Worm (Caenorhabditis elegans) whole organism, L4 larva: Measurements from ENCODE around the gene ZK470.14.

ENCODE experiments used
- F26F4.8 ChIP-seq: fragments of 200-800 bp; sonication (Bioruptor generic); conservative IDR thresholded peaks from 2 replicates; pipeline ENCODE4 v1.3.6; 2022; ENCODE audit warnings: missing genetic modification characterization, missing compliant biosample characterization
- T26A8.4 ChIP-seq: fragments of 200-800 bp; sonication (Bioruptor generic); IDR thresholded peaks from 2 replicates; pipeline ENCODE4 v1.3.6; 2022; ENCODE audit warnings: missing genetic modification characterization, missing compliant biosample characterization
- Y48G9A.11 ChIP-seq: fragments of 200-800 bp; sonication (Bioruptor generic); IDR thresholded peaks from 2 replicates; pipeline ENCODE4 v1.3.6; 2022; ENCODE audit warnings: missing genetic modification reagents, missing genetic modification characterization, missing compliant biosample characterization
- Y5F2A.4 ChIP-seq: fragments of 200-800 bp; sonication (Bioruptor generic); optimal IDR thresholded peaks from 2 replicates; lab custom pipeline; 2018; ENCODE audit warnings: mild to moderate bottlenecking, missing genetic modification characterization, missing compliant biosample characterization
- Y75B8A.6 ChIP-seq: fragments of 200-800 bp; sonication (Bioruptor generic); IDR thresholded peaks from 2 replicates; pipeline ENCODE4 v1.3.6; 2022; ENCODE audit warnings: missing genetic modification reagents, missing genetic modification characterization, missing compliant biosample characterization
- ZK337.2 ChIP-seq: fragments of 200-800 bp; sonication (Bioruptor generic); IDR thresholded peaks from 2 replicates; pipeline ENCODE4 v1.3.6; 2022; ENCODE audit warnings: missing genetic modification reagents, missing genetic modification characterization, missing compliant biosample characterization
- aha-1 ChIP-seq: fragments of 150-350 bp; peaks from one replicate; lab custom pipeline; 2014; ENCODE audit warnings: missing biosample characterization, missing genetic modification characterization
- ceh-20 ChIP-seq: fragments of 200-800 bp; sonication (Bioruptor generic); IDR thresholded peaks from 2 replicates; pipeline ENCODE4 v1.3.6; 2022; ENCODE audit warnings: missing genetic modification reagents, missing genetic modification characterization, missing compliant biosample characterization
- ceh-82 ChIP-seq: sonication (generic microtip); optimal IDR thresholded peaks from 2 replicates; lab custom pipeline; 2017; ENCODE audit warnings: missing biosample characterization, missing genetic modification characterization
- cey-2 ChIP-seq: sonication (generic microtip); optimal IDR thresholded peaks from 3 replicates; lab custom pipeline; 2017; ENCODE audit warnings: missing genetic modification characterization, mild to moderate bottlenecking, missing compliant biosample characterization, antibody characterized with exemption, borderline replicate concordance; ENCODE audit not compliant: insufficient read depth
- ctbp-1 ChIP-seq: fragments of 200-800 bp; sonication (Bioruptor generic); IDR thresholded peaks from 2 replicates; pipeline ENCODE4 v1.3.6; 2022; ENCODE audit warnings: missing genetic modification reagents, missing genetic modification characterization, missing compliant biosample characterization
- daf-16 ChIP-seq, 3 experiments: sonication (generic microtip); optimal IDR thresholded peaks; 2 replicates each; lab custom pipeline; 2016 to 2017; ENCODE audit warnings: missing genetic modification characterization in 3 of 3, missing genetic modification reagents in 3 of 3, mild to moderate bottlenecking in 2 of 3, missing compliant biosample characterization in 2 of 3, missing biosample characterization in 1 of 3, moderate library complexity in 1 of 3
- daf-8 ChIP-seq: fragments of 200-800 bp; sonication (Bioruptor generic); IDR thresholded peaks from 2 replicates; pipeline ENCODE4 v1.3.6; 2022; ENCODE audit warnings: missing genetic modification characterization, missing compliant biosample characterization
- dmd-6 ChIP-seq: fragments of 200-800 bp; sonication (Bioruptor generic); IDR thresholded peaks from 2 replicates; pipeline ENCODE4 v1.3.6; 2022; ENCODE audit warnings: missing genetic modification reagents, missing genetic modification characterization, missing compliant biosample characterization
- dmd-9 ChIP-seq: fragments of 200-800 bp; sonication (Bioruptor generic); IDR thresholded peaks from 2 replicates; pipeline ENCODE4 v1.3.6; 2022; ENCODE audit warnings: missing genetic modification reagents, missing genetic modification characterization, missing compliant biosample characterization
- duxl-1 ChIP-seq: sonication (generic microtip); optimal IDR thresholded peaks from 2 replicates; lab custom pipeline; 2016; ENCODE audit warnings: mild to moderate bottlenecking, missing genetic modification characterization, moderate library complexity, missing compliant biosample characterization; ENCODE audit not compliant: poor library complexity
- dve-1 ChIP-seq: sonication (generic microtip); optimal IDR thresholded peaks from 2 replicates; lab custom pipeline; 2017; ENCODE audit warnings: antibody characterized with exemption, mild to moderate bottlenecking, missing genetic modification characterization, missing compliant biosample characterization; ENCODE audit not compliant: insufficient read depth
- gei-8 ChIP-seq: fragments of 200-800 bp; sonication (Bioruptor generic); optimal IDR thresholded peaks from 2 replicates; lab custom pipeline; 2018; ENCODE audit warnings: mild to moderate bottlenecking, missing genetic modification characterization, missing compliant biosample characterization
- hif-1 ChIP-seq, 2 experiments: sonication (generic microtip); optimal IDR thresholded peaks; 2 replicates each; lab custom pipeline; 2016 to 2017; ENCODE audit warnings: missing compliant biosample characterization in 2 of 2, missing genetic modification characterization in 2 of 2, missing genetic modification reagents in 2 of 2, missing genotype in 2 of 2, mild to moderate bottlenecking in 1 of 2
- hlh-11 ChIP-seq: fragments of 200-800 bp; sonication (Bioruptor generic); optimal IDR thresholded peaks from 2 replicates; lab custom pipeline; 2018; ENCODE audit warnings: mild to moderate bottlenecking, missing genetic modification characterization, missing compliant biosample characterization
- hlh-30 ChIP-seq: sonication (generic microtip); optimal IDR thresholded peaks from 2 replicates; lab custom pipeline; 2017; ENCODE audit warnings: antibody characterized with exemption, mild to moderate bottlenecking, missing genetic modification characterization, missing compliant biosample characterization; ENCODE audit not compliant: insufficient read depth
- lin-13 ChIP-seq: fragments of 150-350 bp; optimal IDR thresholded peaks from 2 replicates; lab custom pipeline; 2014; ENCODE audit warnings: missing biosample characterization, missing genetic modification reagents, missing genetic modification characterization
- lin-38 ChIP-seq: fragments of 200-800 bp; sonication (Bioruptor generic); IDR thresholded peaks from 2 replicates; pipeline ENCODE4 v1.3.6; 2022; ENCODE audit warnings: missing genetic modification reagents, missing genetic modification characterization, missing compliant biosample characterization
- lin-39 ChIP-seq: fragments of 150-350 bp; optimal IDR thresholded peaks from 2 replicates; lab custom pipeline; 2014; ENCODE audit warnings: missing biosample characterization, missing genetic modification reagents, missing genetic modification characterization
- lsy-2 ChIP-seq, 2 experiments: fragments of 150-350 bp in 1 of 2; sonication (generic microtip) in 1 of 2; optimal IDR thresholded peaks; 2 replicates each; lab custom pipeline; 2014 to 2017; ENCODE audit warnings: missing biosample characterization in 2 of 2, missing genetic modification characterization in 2 of 2
- madf-5 ChIP-seq, 2 experiments: fragments of 200-800 bp; sonication (Bioruptor generic); IDR thresholded peaks; 2 replicates each; pipeline ENCODE4 v1.3.6; 2022; ENCODE audit warnings: missing compliant biosample characterization in 2 of 2, missing genetic modification characterization in 2 of 2
- mdl-1 ChIP-seq, 2 experiments: fragments of 150-350 bp in 1 of 2; sonication (generic microtip) in 1 of 2; optimal IDR thresholded peaks; 2 replicates each; lab custom pipeline; 2014 to 2017; ENCODE audit warnings: missing biosample characterization in 2 of 2, missing genetic modification characterization in 2 of 2
- mes-2 ChIP-seq: sonication (generic microtip); optimal IDR thresholded peaks from 2 replicates; lab custom pipeline; 2016; ENCODE audit warnings: missing genotype, mild to moderate bottlenecking, missing genetic modification characterization, missing compliant biosample characterization; ENCODE audit not compliant: poor library complexity, severe bottlenecking
- mxl-2 ChIP-seq: fragments of 200-800 bp; sonication (Bioruptor generic); conservative IDR thresholded peaks from 2 replicates; pipeline ENCODE4 v1.3.6; 2022; ENCODE audit warnings: missing genetic modification reagents, missing genetic modification characterization, missing compliant biosample characterization
- nhr-10 ChIP-seq: fragments of 150-350 bp; optimal IDR thresholded peaks from 2 replicates; lab custom pipeline; 2014; ENCODE audit warnings: missing biosample characterization, missing genetic modification characterization
- nhr-237 ChIP-seq: sonication (generic microtip); optimal IDR thresholded peaks from 2 replicates; lab custom pipeline; 2017; ENCODE audit warnings: missing biosample characterization, missing genetic modification characterization
- nhr-42 ChIP-seq: fragments of 200-800 bp; sonication (Bioruptor generic); IDR thresholded peaks from 2 replicates; pipeline ENCODE4 v1.3.6; 2022; ENCODE audit warnings: missing genetic modification characterization, missing compliant biosample characterization
- nhr-48 ChIP-seq: sonication (generic microtip); optimal IDR thresholded peaks from 2 replicates; lab custom pipeline; 2016; ENCODE audit warnings: mild to moderate bottlenecking, missing genetic modification characterization, missing compliant biosample characterization
- nhr-6 ChIP-seq: fragments of 150-350 bp; optimal IDR thresholded peaks from 2 replicates; lab custom pipeline; 2014; ENCODE audit warnings: missing biosample characterization, missing genetic modification characterization
- nhr-77 ChIP-seq: fragments of 150-350 bp; optimal IDR thresholded peaks from 2 replicates; lab custom pipeline; 2014; ENCODE audit warnings: missing biosample characterization, missing genetic modification characterization
- php-3 ChIP-seq: fragments of 200-800 bp; sonication (Bioruptor generic); IDR thresholded peaks from 2 replicates; pipeline ENCODE4 v1.3.6; 2022; ENCODE audit warnings: missing genetic modification reagents, missing genetic modification characterization, missing compliant biosample characterization
- pqm-1 ChIP-seq: sonication (generic microtip); optimal IDR thresholded peaks from 2 replicates; lab custom pipeline; 2017; ENCODE audit warnings: missing biosample characterization, missing genetic modification characterization
- rbr-2 ChIP-seq: sonication (generic microtip); optimal IDR thresholded peaks from 2 replicates; lab custom pipeline; 2016; ENCODE audit warnings: missing genotype, missing genetic modification characterization, missing compliant biosample characterization
- snpc-1.2 ChIP-seq: fragments of 200-800 bp; sonication (Bioruptor generic); IDR thresholded peaks from 2 replicates; pipeline ENCODE4 v1.3.6; 2022; ENCODE audit warnings: missing genetic modification reagents, missing genetic modification characterization, missing compliant biosample characterization
- spr-1 ChIP-seq: sonication (generic microtip); optimal IDR thresholded peaks from 2 replicates; lab custom pipeline; 2016; ENCODE audit warnings: mild to moderate bottlenecking, missing genetic modification characterization, missing compliant biosample characterization
- zfp-2 ChIP-seq: sonication (generic microtip); optimal IDR thresholded peaks from 2 replicates; lab custom pipeline; 2016; ENCODE audit warnings: mild to moderate bottlenecking, missing genetic modification characterization, missing compliant biosample characterization
- zfp-3 ChIP-seq: fragments of 200-800 bp; sonication (Bioruptor generic); conservative IDR thresholded peaks from 2 replicates; pipeline ENCODE4 v1.3.6; 2022; ENCODE audit warnings: missing genetic modification reagents, missing genetic modification characterization, missing compliant biosample characterization

Gene ZK470.14

ce11 chrX:4144136-4144781, 23.0 kb upstream of the ZK470.14 start (continued):
- TF ChIP-seq daf-16 (GFP tag; optimal IDR thresholded peaks at IDR 0.05; lab: Kevin White, UChicago) = no peak
- TF ChIP-seq daf-16 (tag; optimal IDR thresholded peaks at IDR 0.05; lab: Kevin White, UChicago) = peak; percentile 50
- no peak for TF ChIP-seq ceh-82 (tag; lab: Kevin White, UChicago)
- TF ChIP-seq hif-1 (tag; optimal IDR thresholded peaks at IDR 0.05; lab: Kevin White, UChicago) = peak in 1 of 2 experiments; percentile 11
- TF ChIP-seq lin-39 (tag; lab: Kevin White, UChicago) = no peak
- no peak for TF ChIP-seq gei-8
- TF ChIP-seq dmd-6 (GFP tag; lab: Robert Waterston, UW) = peak; percentile 87
- peak; percentile 10 for TF ChIP-seq duxl-1 (tag; lab: Kevin White, UChicago)
- TF ChIP-seq pqm-1 (tag; lab: Kevin White, UChicago) = peak; percentile 61
- TF ChIP-seq Y75B8A.6 (GFP tag; lab: Robert Waterston, UW) = no peak
- TF ChIP-seq zfp-3 (GFP tag; lab: Robert Waterston, UW) = no peak; the same call in 1 of the 2 replicates
- 0 out of 2 replicates have a peak, but pooled peaks have one; percentile 12 for TF ChIP-seq snpc-1.2
- no peak for TF ChIP-seq Y48G9A.11 (GFP tag; lab: Robert Waterston, UW)
- TF ChIP-seq hlh-11 = peak; percentile 73
- no peak for TF ChIP-seq lin-38 (GFP tag; lab: Robert Waterston, UW)
- no peak for TF ChIP-seq lin-13 (GFP tag; lab: Kevin White, UChicago)
- no peak for TF ChIP-seq cey-2 (tag; lab: Kevin White, UChicago)
- peak; percentile 80 for TF ChIP-seq hlh-30 (tag; lab: Kevin White, UChicago)
- no peak for TF ChIP-seq ctbp-1 (GFP tag; lab: Robert Waterston, UW)
- no peak for TF ChIP-seq mes-2 (tag; lab: Kevin White, UChicago)
- TF ChIP-seq php-3 (GFP tag; lab: Robert Waterston, UW) = peak; percentile 57; the same call in 1 of the 2 replicates

- TF ChIP-seq zfp-2 (tag; lab: Kevin White, UChicago) (peak; percentile 36), madf-5 (GFP tag; IDR thresholded peaks at IDR 0.05; lab: Robert Waterston, UW) (0 out of 4 replicates have a peak, but pooled peaks have one; percentile 32 to 56), dmd-9 (GFP tag; lab: Robert Waterston, UW) (peak; percentile 82; the same call in 1 of the 2 replicates), nhr-42 (GFP tag; lab: Robert Waterston, UW) (0 out of 2 replicates have a peak, but pooled peaks have one; percentile 47), ctbp-1 (GFP tag; lab: Robert Waterston, UW) (peak; percentile 57; the same call in 1 of the 2 replicates), cey-2 (tag; lab: Kevin White, UChicago) (no peak), nhr-6 (tag; lab: Kevin White, UChicago) (peak; percentile 9), aha-1 (peak; percentile 100), ceh-20 (peak; percentile 15; the same call in 1 of the 2 replicates), mdl-1 (tag; optimal IDR thresholded peaks at IDR 0.05; lab: Kevin White, UChicago) (peak; percentile 97 to 98), duxl-1 (tag; lab: Kevin White, UChicago) (peak; percentile 45), nhr-48 (tag; lab: Kevin White, UChicago) (peak; percentile 65), spr-1 (tag; lab: Kevin White, UChicago) (peak; percentile 9), rbr-2 (peak; percentile 54), mes-2 (tag; lab: Kevin White, UChicago) (peak; percentile 63), hif-1 (tag; optimal IDR thresholded peaks at IDR 0.05; lab: Kevin White, UChicago) (peak; percentile 35 to 83), dve-1 (tag; lab: Kevin White, UChicago) (peak; percentile 47), T26A8.4 (GFP tag; lab: Robert Waterston, UW) (peak; percentile 35), mxl-2 (GFP tag; lab: Robert Waterston, UW) (peak; percentile 53; the same call in 1 of the 2 replicates), lsy-2 (tag; optimal IDR thresholded peaks at IDR 0.05; lab: Kevin White, UChicago) (peak; percentile 11 to 48), lin-13 (GFP tag; lab: Kevin White, UChicago) (peak; percentile 39), daf-8 (GFP tag; lab: Robert Waterston, UW) (0 out of 2 replicates have a peak, but pooled peaks have one; percentile 34), F26F4.8 (GFP tag; lab: Robert Waterston, UW) (no peak), nhr-10 (tag; lab: Kevin White, UChicago) (peak; percentile 48), nhr-77 (peak; percentile 49), Y5F2A.4 (GFP tag; lab: Kevin White, UChicago) (peak; percentile 40), ZK337.2 (GFP tag; lab: Robert Waterston, UW) (peak; percentile 42), daf-16 (GFP tag; optimal IDR thresholded peaks at IDR 0.05; lab: Kevin White, UChicago) (peak in 1 of 2 experiments; percentile 34), daf-16 (tag; optimal IDR thresholded peaks at IDR 0.05; lab: Kevin White, UChicago) (peak; percentile 70), nhr-237 (tag; lab: Kevin White, UChicago) (no peak)
Observed at ce11 chrX:4145051-4145826, 22.0 kb upstream of the ZK470.14 start.
